Worm (Caenorhabditis elegans) whole organism, L2 larva: ENCODE data around the gene C23G10.10.

Experiments
- egl-27 ChIP-seq: sonication (generic microtip); optimal IDR thresholded peaks from 3 replicates; lab custom pipeline; 2017; ENCODE audit warnings: missing biosample characterization, missing genetic modification reagents, missing genetic modification characterization
- elt-3 ChIP-seq: sonication (generic microtip); optimal IDR thresholded peaks from 2 replicates; lab custom pipeline; 2017; ENCODE audit warnings: missing biosample characterization, missing genetic modification characterization
- fos-1 ChIP-seq: fragments of 150-350 bp; optimal IDR thresholded peaks from 2 replicates; lab custom pipeline; 2014; ENCODE audit warnings: missing biosample characterization, missing genetic modification characterization
- lin-13 ChIP-seq: fragments of 150-350 bp; optimal IDR thresholded peaks from 2 replicates; lab custom pipeline; 2014; ENCODE audit warnings: missing biosample characterization, missing genetic modification reagents, missing genetic modification characterization
- nhr-10 ChIP-seq: sonication (generic microtip); optimal IDR thresholded peaks from 2 replicates; lab custom pipeline; 2017; ENCODE audit warnings: missing biosample characterization, missing genetic modification characterization
- nhr-12 ChIP-seq: fragments of 150-350 bp; optimal IDR thresholded peaks from 2 replicates; lab custom pipeline; 2014; ENCODE audit warnings: missing biosample characterization, missing genetic modification characterization
- unc-39 ChIP-seq: fragments of 150-350 bp; optimal IDR thresholded peaks from 2 replicates; lab custom pipeline; 2014; ENCODE audit warnings: missing biosample characterization, missing genetic modification characterization

DNA sequence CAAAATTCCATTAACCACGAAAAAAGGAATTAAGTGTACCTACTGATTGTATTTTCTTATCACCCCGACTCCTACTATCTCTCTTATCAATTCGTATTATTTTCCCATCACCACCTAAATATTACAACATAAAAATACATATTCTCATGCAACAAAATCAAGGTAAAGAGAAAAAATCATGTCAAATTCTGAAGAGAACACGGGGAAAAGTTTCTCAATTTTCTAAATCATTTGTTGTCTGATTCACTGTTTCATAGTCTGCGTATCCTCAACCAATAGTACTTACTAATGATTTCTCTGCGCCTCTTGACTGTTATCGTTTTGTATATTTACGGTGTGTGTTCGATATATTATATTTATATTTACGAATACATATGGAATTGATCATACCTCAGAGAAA lies 18.1 kb upstream of the C23G10.10 start:
- TF ChIP-seq lin-13, result no peak
- TF ChIP-seq nhr-12 (tag; lab: Kevin White, UChicago), result no peak
- TF ChIP-seq unc-39 (tag; lab: Kevin White, UChicago), result no peak
- TF ChIP-seq egl-27 (tag; lab: Kevin White, UChicago), result peak; percentile 39
- TF ChIP-seq fos-1, result peak; percentile 89
- no peak for TF ChIP-seq nhr-10 (tag; lab: Kevin White, UChicago)
- no peak for TF ChIP-seq elt-3 (tag; lab: Kevin White, UChicago)
